Worm (Caenorhabditis elegans): ENCODE data around the gene cest-25.
"Not testable (repeated sequence)": the region's sequence is repeated elsewhere in the genome, so short reads cannot be mapped to it uniquely, and the experiment has no call there.

cest-25 gene

DNA sequence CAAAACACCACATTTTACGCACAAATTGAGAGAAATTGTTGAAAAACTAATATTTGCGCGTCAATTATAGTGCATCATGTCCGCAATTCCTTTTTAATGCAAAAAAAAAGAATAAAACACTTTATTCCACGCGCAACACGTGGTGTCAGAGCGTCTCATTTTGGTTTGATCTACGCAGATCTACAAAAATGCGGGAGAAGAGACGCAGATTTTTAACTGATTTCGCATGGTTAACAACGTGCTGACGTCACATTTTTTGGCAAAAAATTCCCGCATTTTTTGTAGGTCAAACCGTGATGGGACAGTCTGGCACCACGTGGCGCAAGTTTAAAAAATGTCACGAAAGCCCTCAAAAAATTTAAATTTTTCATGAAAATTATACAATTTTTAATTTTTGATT, 29.1 kb downstream of the cest-25 start:
- TF ChIP-seq elt-1 (tag; optimal IDR thresholded peaks at IDR 0.05) (no peak), mdl-1 (tag; optimal IDR thresholded peaks at IDR 0.05) (no peak), blmp-1 (tag; optimal IDR thresholded peaks at IDR 0.05; ENCODE audit: insufficient read depth) (no peak), lin-11 (tag; optimal IDR thresholded peaks at IDR 0.05) (no peak), nhr-23 (tag; optimal IDR thresholded peaks at IDR 0.05) (no peak), lin-13 (GFP tag; optimal IDR thresholded peaks at IDR 0.05) (no peak), lsy-2 (tag; optimal IDR thresholded peaks at IDR 0.05) (no peak), gmeb-1 (tag; optimal IDR thresholded peaks at IDR 0.05) (no peak), C34F6.9 (tag; optimal IDR thresholded peaks at IDR 0.05) (no peak), sma-9 (GFP tag; optimal IDR thresholded peaks at IDR 0.05) (no peak), sma-9 (tag; optimal IDR thresholded peaks at IDR 0.05) (no peak), sem-4 (tag; optimal IDR thresholded peaks at IDR 0.05) (no peak), ztf-11 (tag; optimal IDR thresholded peaks at IDR 0.05) (no peak), crh-2 (tag; optimal IDR thresholded peaks at IDR 0.05) (no peak), mbf-1 (tag; optimal IDR thresholded peaks at IDR 0.05) (no peak), unc-39 (tag; optimal IDR thresholded peaks at IDR 0.05) (no peak)

DNA sequence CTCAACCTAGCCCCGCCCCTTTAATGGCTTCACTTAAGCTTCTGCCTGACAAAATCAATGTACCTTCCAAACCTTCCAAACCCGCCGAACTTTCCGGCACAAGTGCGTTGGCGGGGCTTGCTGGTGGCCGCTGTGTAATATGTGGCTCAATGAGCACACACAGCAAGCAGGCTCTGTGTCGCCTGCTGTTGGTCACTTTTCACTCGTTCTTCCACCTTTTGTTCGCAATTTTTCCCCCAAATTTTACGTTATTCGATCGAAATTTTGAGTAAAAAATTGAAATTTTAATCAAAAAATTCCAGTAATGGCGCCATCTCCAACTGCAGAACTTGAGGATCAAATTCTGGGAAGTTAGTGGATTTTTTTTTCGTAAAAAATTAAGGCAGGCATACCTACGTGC, 38.7 kb downstream of the cest-25 start, which contains the start of gene set-27:
Gene set-27 (plus strand): TSS at position 301 of the 400 bp plus-strand sequence.
- TF ChIP-seq alr-1 (tag; optimal IDR thresholded peaks at IDR 0.05) (no peak), mab-5 (tag; optimal IDR thresholded peaks at IDR 0.05) (no peak), elt-3 (tag; optimal IDR thresholded peaks at IDR 0.05) (no peak), nhr-11 (tag; optimal IDR thresholded peaks at IDR 0.05) (no peak), unc-62 (GFP tag; optimal IDR thresholded peaks at IDR 0.05) (no peak), sma-9 (GFP tag; optimal IDR thresholded peaks at IDR 0.05) (no peak), sma-9 (tag; optimal IDR thresholded peaks at IDR 0.05) (no peak), Y55F3AM.14 (GFP tag; optimal IDR thresholded peaks at IDR 0.05) (no peak), ZK546.5 (tag; optimal IDR thresholded peaks at IDR 0.05) (no peak), snpc-4 (tag; optimal IDR thresholded peaks at IDR 0.05) (no peak), ceh-82 (tag; optimal IDR thresholded peaks at IDR 0.05) (no peak), ama-1 (optimal IDR thresholded peaks at IDR 0.05) (no peak), egl-27 (tag; optimal IDR thresholded peaks at IDR 0.05) (no peak), ztf-4 (tag; optimal IDR thresholded peaks at IDR 0.05) (no peak), lsy-2 (tag; optimal IDR thresholded peaks at IDR 0.05) (no peak), sma-3 (GFP tag; optimal IDR thresholded peaks at IDR 0.05) (no peak), peb-1 (tag; optimal IDR thresholded peaks at IDR 0.05) (no peak), nhr-23 (tag; optimal IDR thresholded peaks at IDR 0.05) (no peak), crh-2 (tag; optimal IDR thresholded peaks at IDR 0.05) (no peak), ztf-11 (tag; optimal IDR thresholded peaks at IDR 0.05) (no peak), ceh-16 (tag; optimal IDR thresholded peaks at IDR 0.05) (no peak)

DNA sequence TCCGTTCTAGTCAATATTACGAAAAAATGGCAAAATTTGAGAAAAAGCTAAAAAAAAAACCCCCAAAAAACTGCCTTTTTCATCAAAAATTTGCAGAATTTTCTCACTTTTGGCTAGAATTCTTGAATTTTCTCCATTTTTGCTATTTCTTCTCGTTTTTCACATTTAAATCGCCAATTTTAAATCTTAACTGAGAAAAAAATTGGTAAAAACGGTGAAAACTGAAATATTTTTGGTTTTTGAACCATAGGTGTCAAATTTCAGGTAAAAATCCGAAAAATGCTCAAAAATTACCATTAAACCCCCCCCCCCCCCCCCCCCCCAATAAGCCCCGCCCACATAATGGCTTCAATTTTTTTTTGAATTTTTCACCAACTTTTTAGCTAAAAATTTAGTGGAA, 40.0 kb downstream of the cest-25 start, which contains the start of gene cox-6B:
Gene cox-6B (plus strand): TSS at position 301 of the 400 bp plus-strand sequence.
- TF ChIP-seq crh-2 (tag; optimal IDR thresholded peaks at IDR 0.05); peb-1 (tag; optimal IDR thresholded peaks at IDR 0.05); blmp-1 (tag; optimal IDR thresholded peaks at IDR 0.05; ENCODE audit: insufficient read depth): not testable (repeated sequence)

DNA sequence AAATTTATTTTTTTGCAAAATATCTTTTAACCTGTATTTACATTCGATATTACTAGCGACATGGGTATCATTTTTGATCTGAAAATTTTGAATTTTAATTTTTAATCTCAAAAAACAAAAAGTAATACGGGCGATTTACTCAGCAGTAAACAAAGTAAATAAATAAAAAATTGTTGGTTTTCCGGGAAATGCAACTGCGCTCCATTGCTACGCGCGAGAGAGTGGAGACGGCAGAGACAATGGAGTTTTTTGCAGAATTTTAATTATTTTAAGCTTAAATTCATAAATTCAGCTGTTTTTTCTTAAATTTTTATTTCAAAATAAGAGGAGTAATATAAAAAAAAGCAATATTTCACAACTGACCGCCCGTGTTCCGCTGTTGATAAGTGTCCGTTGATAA, 40.6 kb downstream of the cest-25 start, which contains the start of gene slc-30A9:
Gene slc-30A9 (minus strand): TSS at position 78 of the 400 bp plus-strand sequence.
- TF ChIP-seq nhr-23 (tag; optimal IDR thresholded peaks at IDR 0.05) (no peak), ama-1 (optimal IDR thresholded peaks at IDR 0.05) (no peak), elt-3 (tag; optimal IDR thresholded peaks at IDR 0.05) (no peak), nhr-10 (tag; optimal IDR thresholded peaks at IDR 0.05) (no peak), nhr-25 (tag; optimal IDR thresholded peaks at IDR 0.05) (no peak), crh-2 (tag; optimal IDR thresholded peaks at IDR 0.05) (peak; percentile 23), mab-5 (tag; optimal IDR thresholded peaks at IDR 0.05) (no peak), nhr-21 (tag; optimal IDR thresholded peaks at IDR 0.05) (no peak), unc-62 (GFP tag; optimal IDR thresholded peaks at IDR 0.05) (no peak), unc-39 (tag; optimal IDR thresholded peaks at IDR 0.05) (no peak), ZK546.5 (tag; optimal IDR thresholded peaks at IDR 0.05) (no peak), sma-9 (GFP tag; optimal IDR thresholded peaks at IDR 0.05) (no peak), sma-9 (tag; optimal IDR thresholded peaks at IDR 0.05) (no peak), sma-3 (GFP tag; optimal IDR thresholded peaks at IDR 0.05) (no peak), skn-1 (tag; optimal IDR thresholded peaks at IDR 0.05) (no peak), nhr-129 (tag; optimal IDR thresholded peaks at IDR 0.05) (no peak), gmeb-1 (tag; optimal IDR thresholded peaks at IDR 0.05) (no peak), unc-55 (GFP tag; optimal IDR thresholded peaks at IDR 0.05) (peak; percentile 72), dmd-4 (tag; optimal IDR thresholded peaks at IDR 0.05) (no peak), zag-1 (tag; optimal IDR thresholded peaks at IDR 0.05) (no peak), snpc-4 (tag; optimal IDR thresholded peaks at IDR 0.05) (no peak), C34F6.9 (tag; optimal IDR thresholded peaks at IDR 0.05) (peak; percentile 65), ztf-1 (GFP tag; conservative IDR thresholded peaks at IDR 0.05) (no peak), nhr-11 (tag; optimal IDR thresholded peaks at IDR 0.05) (no peak), lin-39 (tag; optimal IDR thresholded peaks at IDR 0.05) (no peak), sem-4 (tag; optimal IDR thresholded peaks at IDR 0.05) (no peak), nhr-12 (tag; optimal IDR thresholded peaks at IDR 0.05) (no peak), nhr-77 (tag; optimal IDR thresholded peaks at IDR 0.05) (no peak), ztf-4 (tag; optimal IDR thresholded peaks at IDR 0.05) (no peak), lin-13 (GFP tag; optimal IDR thresholded peaks at IDR 0.05) (peak; percentile 35), ceh-16 (tag; optimal IDR thresholded peaks at IDR 0.05) (no peak), blmp-1 (tag; optimal IDR thresholded peaks at IDR 0.05; ENCODE audit: insufficient read depth) (no peak), R02D3.7 (tag; optimal IDR thresholded peaks at IDR 0.05) (no peak), egl-27 (tag; optimal IDR thresholded peaks at IDR 0.05) (no peak), mbf-1 (tag; optimal IDR thresholded peaks at IDR 0.05) (no peak), alr-1 (tag; optimal IDR thresholded peaks at IDR 0.05) (no peak), F13H6.1 (tag; optimal IDR thresholded peaks at IDR 0.05) (peak; percentile 4)

All from whole organism, L2 larva.